Fruit fly (Drosophila melanogaster): Measurements from ENCODE around the gene Tango4.

The Tango4 gene

dm6 chrX:12028825-12029514 lies 8.1 kb downstream of the Tango4 start, which contains the start of gene Usp7 (continued):
- TF ChIP-seq Side (GFP tag; optimal IDR thresholded peaks at IDR 0.05) (no peak), vvl (GFP tag; IDR thresholded peaks at IDR 0.05) (no peak), vfl (GFP tag; optimal IDR thresholded peaks at IDR 0.05) (no peak), Dp (GFP tag; optimal IDR thresholded peaks at IDR 0.05) (peak; percentile 55), dan (GFP tag; IDR thresholded peaks at IDR 0.05) (no peak), az2 (GFP tag; optimal IDR thresholded peaks at IDR 0.05) (no peak), Hey (tag; optimal IDR thresholded peaks at IDR 0.05) (no peak), CG12659 (GFP tag; optimal IDR thresholded peaks at IDR 0.05) (peak; percentile 75), Neu2 (GFP tag; optimal IDR thresholded peaks at IDR 0.05; ENCODE audit: borderline replicate concordance) (no peak), CG9817 (tag; optimal IDR thresholded peaks at IDR 0.05) (no peak), CG13123 (GFP tag; optimal IDR thresholded peaks at IDR 0.05) (no peak), CG12391 (tag; optimal IDR thresholded peaks at IDR 0.05) (peak; percentile 46), hb (GFP tag; IDR thresholded peaks at IDR 0.05; ENCODE audit: partially characterized antibody) (peak; percentile 93), CG10209 (GFP tag; optimal IDR thresholded peaks at IDR 0.05) (no peak), Vsx1 (GFP tag; optimal IDR thresholded peaks at IDR 0.05) (no peak), jigr1 (GFP tag; IDR thresholded peaks at IDR 0.05) (no peak; the same call in 2 of the 3 replicates), CG11247 (GFP tag; IDR thresholded peaks at IDR 0.05) (no peak), run (tag; optimal IDR thresholded peaks at IDR 0.05) (no peak), dimm (GFP tag; IDR thresholded peaks at IDR 0.05) (no peak), Ravus (GFP tag; IDR thresholded peaks at IDR 0.05) (no peak), CG11560 (tag; IDR thresholded peaks at IDR 0.05) (no peak; the same call in 2 of the 3 replicates), Deaf1 (tag; optimal IDR thresholded peaks at IDR 0.05) (no peak), Dad (GFP tag; optimal IDR thresholded peaks at IDR 0.05) (no peak), CG6175 (GFP tag; IDR thresholded peaks at IDR 0.05) (no peak), oc (tag; optimal IDR thresholded peaks at IDR 0.05) (no peak), PHDP (tag; optimal IDR thresholded peaks at IDR 0.05) (no peak), ara (GFP tag; IDR thresholded peaks at IDR 0.05) (no peak), ab (GFP tag; optimal IDR thresholded peaks at IDR 0.05) (no peak), kah (GFP tag; optimal IDR thresholded peaks at IDR 0.05) (no peak), seq (GFP tag; IDR thresholded peaks at IDR 0.05) (no peak), Rx (GFP tag; IDR thresholded peaks at IDR 0.05) (peak; percentile 15; the same call in 1 of the 2 replicates), CG3065 (GFP tag; optimal IDR thresholded peaks at IDR 0.05) (no peak), zen2 (GFP tag; IDR thresholded peaks at IDR 0.05; ENCODE audit: partially characterized antibody) (peak; percentile 81), Atf3 (GFP tag; optimal IDR thresholded peaks at IDR 0.05) (no peak), ham (GFP tag; IDR thresholded peaks at IDR 0.05) (no peak), p53 (GFP tag; optimal IDR thresholded peaks at IDR 0.05) (no peak), CG18764 (GFP tag; optimal IDR thresholded peaks at IDR 0.05) (no peak), tgo (GFP tag; IDR thresholded peaks at IDR 0.05) (no peak), Aef1 (GFP tag; IDR thresholded peaks at IDR 0.05) (no peak), CG3726 (GFP tag; IDR thresholded peaks at IDR 0.05) (no peak), CG10321 (GFP tag; IDR thresholded peaks at IDR 0.05) (no peak), ssp (GFP tag; IDR thresholded peaks at IDR 0.05) (peak; percentile 94), CG4617 (GFP tag; optimal IDR thresholded peaks at IDR 0.05; ENCODE audit: borderline replicate concordance) (peak; percentile 26), twi (tag; optimal IDR thresholded peaks at IDR 0.05) (peak; percentile 30), chm (GFP tag; IDR thresholded peaks at IDR 0.05) (no peak), MTF-1 (GFP tag; optimal IDR thresholded peaks at IDR 0.05; ENCODE audit: borderline replicate concordance) (peak; percentile 49), Camta (GFP tag; optimal IDR thresholded peaks at IDR 0.05) (no peak), ttk (GFP tag; IDR thresholded peaks at IDR 0.05) (no peak), CG7357 (GFP tag; IDR thresholded peaks at IDR 0.05) (peak; percentile 51; the same call in 1 of the 3 replicates), D19A (tag; optimal IDR thresholded peaks at IDR 0.05) (peak; percentile 7), Hr78 (GFP tag; optimal IDR thresholded peaks at IDR 0.05) (no peak)

Measured in whole organism, embryonic.